Worm (Caenorhabditis elegans) whole organism, midembryonic: ENCODE results near the gene gap-1.

Source experiments
- T22C8.4 ChIP-seq: fragments of 200-800 bp; sonication (Bioruptor generic); IDR thresholded peaks from 2 replicates; pipeline ENCODE4 v1.3.6; 2022; ENCODE audit warnings: missing genetic modification characterization, missing compliant biosample characterization
- cog-1 ChIP-seq: sonication (generic microtip); optimal IDR thresholded peaks from 2 replicates; lab custom pipeline; 2016; ENCODE audit warnings: missing genetic modification characterization, missing compliant biosample characterization
- med-1 ChIP-seq: sonication (generic microtip); optimal IDR thresholded peaks from 2 replicates; lab custom pipeline; 2017; ENCODE audit warnings: missing genetic modification characterization, mild to moderate bottlenecking, missing compliant biosample characterization, antibody characterized with exemption, missing genetic modification reagents; ENCODE audit not compliant: insufficient read depth
- ref-1 ChIP-seq: fragments of 200-800 bp; sonication (Bioruptor generic); conservative IDR thresholded peaks from 2 replicates; pipeline ENCODE4 v1.3.6; 2022; ENCODE audit warnings: missing genetic modification reagents, missing genetic modification characterization, missing compliant biosample characterization
- tab-1 ChIP-seq: fragments of 200-800 bp; sonication (Bioruptor generic); IDR thresholded peaks from 2 replicates; pipeline ENCODE4 v1.3.6; 2022; ENCODE audit warnings: missing genetic modification characterization, missing compliant biosample characterization
- ztf-23 ChIP-seq: fragments of 200-800 bp; sonication (Bioruptor generic); IDR thresholded peaks from 2 replicates; pipeline ENCODE4 v1.3.6; 2022; ENCODE audit warnings: missing genetic modification reagents, missing genetic modification characterization, missing compliant biosample characterization
- ztf-29 ChIP-seq: fragments of 200-800 bp; sonication (Bioruptor generic); IDR thresholded peaks from 2 replicates; pipeline ENCODE4 v1.3.6; 2022; ENCODE audit warnings: missing genetic modification reagents, missing genetic modification characterization, missing compliant biosample characterization

- TF ChIP-seq ref-1 (GFP tag; lab: Robert Waterston, UW) (no peak), ztf-23 (GFP tag; lab: Robert Waterston, UW) (no peak), ztf-29 (GFP tag; lab: Robert Waterston, UW) (no peak), cog-1 (tag; lab: Kevin White, UChicago) (no peak), T22C8.4 (GFP tag; lab: Robert Waterston, UW) (no peak), tab-1 (GFP tag; lab: Robert Waterston, UW) (no peak), med-1 (no peak)
Observed at ce11 chrX:2203760-2204159, 11.5 kb downstream of the gap-1 start, which contains the start of gene T24C12.3.
